Worm (Caenorhabditis elegans) whole organism, midembryonic: Measurements from ENCODE around the gene sma-2.

Source experiments
- T22C8.4 ChIP-seq: fragments of 200-800 bp; sonication (Bioruptor generic); IDR thresholded peaks from 2 replicates; pipeline ENCODE4 v1.3.6; 2022; ENCODE audit warnings: missing genetic modification characterization, missing compliant biosample characterization
- cog-1 ChIP-seq: sonication (generic microtip); optimal IDR thresholded peaks from 2 replicates; lab custom pipeline; 2016; ENCODE audit warnings: missing genetic modification characterization, missing compliant biosample characterization
- flt-1 ChIP-seq: fragments of 200-800 bp; sonication (Bioruptor generic); IDR thresholded peaks from 2 replicates; pipeline ENCODE4 v1.3.6; 2022; ENCODE audit warnings: missing genetic modification characterization, missing compliant biosample characterization
- klf-2 ChIP-seq: fragments of 200-800 bp; sonication (Bioruptor generic); conservative IDR thresholded peaks from 2 replicates; pipeline ENCODE4 v1.3.6; 2022; ENCODE audit warnings: missing genetic modification reagents, missing genetic modification characterization, missing compliant biosample characterization
- med-1 ChIP-seq: sonication (generic microtip); optimal IDR thresholded peaks from 2 replicates; lab custom pipeline; 2017; ENCODE audit warnings: missing genetic modification characterization, mild to moderate bottlenecking, missing compliant biosample characterization, antibody characterized with exemption, missing genetic modification reagents; ENCODE audit not compliant: insufficient read depth
- ref-1 ChIP-seq: fragments of 200-800 bp; sonication (Bioruptor generic); conservative IDR thresholded peaks from 2 replicates; pipeline ENCODE4 v1.3.6; 2022; ENCODE audit warnings: missing genetic modification reagents, missing genetic modification characterization, missing compliant biosample characterization
- tab-1 ChIP-seq: fragments of 200-800 bp; sonication (Bioruptor generic); IDR thresholded peaks from 2 replicates; pipeline ENCODE4 v1.3.6; 2022; ENCODE audit warnings: missing genetic modification characterization, missing compliant biosample characterization
- ztf-23 ChIP-seq: fragments of 200-800 bp; sonication (Bioruptor generic); IDR thresholded peaks from 2 replicates; pipeline ENCODE4 v1.3.6; 2022; ENCODE audit warnings: missing genetic modification reagents, missing genetic modification characterization, missing compliant biosample characterization

ce11 chrIII:8786077-8786476 is 36.6 kb downstream of the sma-2 start, which contains the start of gene K02D10.8:
- no peak for TF ChIP-seq tab-1 (GFP tag; lab: Robert Waterston, UW)
- TF ChIP-seq cog-1 (tag; lab: Kevin White, UChicago), result no peak
- no peak for TF ChIP-seq flt-1 (GFP tag; lab: Robert Waterston, UW)
- no peak for TF ChIP-seq klf-2 (GFP tag; lab: Robert Waterston, UW)
- no peak for TF ChIP-seq med-1 (GFP tag; lab: Kevin White, UChicago)
- TF ChIP-seq T22C8.4 (GFP tag; lab: Robert Waterston, UW), result no peak
- no peak for TF ChIP-seq ref-1 (GFP tag; lab: Robert Waterston, UW)
- TF ChIP-seq ztf-23 (GFP tag; lab: Robert Waterston, UW), result no peak
